Worm (Caenorhabditis elegans) whole organism, L1 larva: ENCODE data around the gene F15D4.6.

ENCODE experiments used
- C04F5.9 ChIP-seq: sonication (generic microtip); optimal IDR thresholded peaks from 2 replicates; lab custom pipeline; 2016; ENCODE audit warnings: missing genetic modification characterization, missing compliant biosample characterization
- C16A3.4 ChIP-seq: fragments of 150-350 bp; optimal IDR thresholded peaks from 2 replicates; lab custom pipeline; 2014; ENCODE audit warnings: missing biosample characterization, missing genetic modification characterization
- aha-1 ChIP-seq: fragments of 150-350 bp; optimal IDR thresholded peaks from 2 replicates; lab custom pipeline; 2014; ENCODE audit warnings: missing biosample characterization, missing genetic modification characterization
- blmp-1 ChIP-seq: fragments of 150-350 bp; optimal IDR thresholded peaks from 2 replicates; lab custom pipeline; 2014; ENCODE audit warnings: missing biosample characterization, missing genetic modification characterization
- ceh-63 ChIP-seq: fragments of 200-800 bp; sonication (Bioruptor generic); optimal IDR thresholded peaks from 2 replicates; lab custom pipeline; 2018; ENCODE audit warnings: mild to moderate bottlenecking, missing genetic modification characterization, missing compliant biosample characterization
- ceh-82 ChIP-seq, 3 experiments: fragments of 150-350 bp in 1 of 3; sonication (generic microtip) in 2 of 3; optimal IDR thresholded peaks; 2 replicates each; lab custom pipeline; 2014 to 2017; ENCODE audit warnings: missing biosample characterization in 3 of 3, missing genetic modification characterization in 3 of 3
- ceh-88 ChIP-seq: fragments of 200-800 bp; sonication (Bioruptor generic); IDR thresholded peaks from 2 replicates; pipeline ENCODE4 v1.3.6; 2022; ENCODE audit warnings: missing genetic modification characterization, missing compliant biosample characterization
- ceh-90 ChIP-seq: sonication (generic microtip); optimal IDR thresholded peaks from 2 replicates; lab custom pipeline; 2016; ENCODE audit warnings: missing genetic modification characterization, missing compliant biosample characterization
- dpl-1 ChIP-seq, 3 experiments: fragments of 150-350 bp in 2 of 3; sonication (generic microtip) in 1 of 3; optimal IDR thresholded peaks; 2 replicates each; lab custom pipeline; 2014 to 2017; ENCODE audit warnings: missing biosample characterization in 3 of 3, missing genetic modification characterization in 3 of 3, missing genetic modification reagents in 3 of 3
- efl-1 ChIP-seq, 4 experiments: fragments of 150-350 bp; optimal IDR thresholded peaks in 3 of 4; peaks in 1 of 4; 1 replicate in 1 of 4; 2 replicates in 3 of 4; lab custom pipeline; 2014; ENCODE audit warnings: missing biosample characterization in 2 of 4, missing genetic modification characterization in 2 of 4, missing genetic modification reagents in 2 of 4
- egl-13 ChIP-seq: sonication (generic microtip); optimal IDR thresholded peaks from 2 replicates; lab custom pipeline; 2016; ENCODE audit warnings: missing genotype, missing genetic modification reagents, missing genetic modification characterization, missing compliant biosample characterization
- egl-27 ChIP-seq, 2 experiments: fragments of 150-350 bp in 1 of 2; sonication (generic microtip); optimal IDR thresholded peaks; 3 replicates each; lab custom pipeline; 2017 to 2018; ENCODE audit warnings: missing biosample characterization in 2 of 2, missing genetic modification characterization in 2 of 2, missing genetic modification reagents in 2 of 2
- elt-2 ChIP-seq: sonication (generic microtip); optimal IDR thresholded peaks from 2 replicates; lab custom pipeline; 2016; ENCODE audit warnings: missing genetic modification characterization, mild to moderate bottlenecking, inconsistent platforms, missing compliant biosample characterization, missing genetic modification reagents
- elt-3 ChIP-seq, 6 experiments: fragments of 150-350 bp in 1 of 6; sonication (generic microtip); optimal IDR thresholded peaks; 2 replicates each; lab custom pipeline; 2017 to 2018; ENCODE audit warnings: missing biosample characterization in 6 of 6, missing genetic modification characterization in 6 of 6, inconsistent platforms in 1 of 6
- fkh-8 ChIP-seq: sonication (generic microtip); optimal IDR thresholded peaks from 2 replicates; lab custom pipeline; 2016; ENCODE audit warnings: mild to moderate bottlenecking, missing genetic modification characterization, missing compliant biosample characterization
- fos-1 ChIP-seq: fragments of 150-350 bp; optimal IDR thresholded peaks from 2 replicates; lab custom pipeline; 2014; ENCODE audit warnings: missing biosample characterization, missing genetic modification characterization
- hlh-17 ChIP-seq: fragments of 200-800 bp; sonication (Bioruptor generic); optimal IDR thresholded peaks from 2 replicates; lab custom pipeline; 2018; ENCODE audit warnings: missing genetic modification characterization, mild to moderate bottlenecking, missing compliant biosample characterization, moderate library complexity, borderline replicate concordance
- hlh-4 ChIP-seq: sonication (generic microtip); optimal IDR thresholded peaks from 2 replicates; lab custom pipeline; 2016; ENCODE audit warnings: mild to moderate bottlenecking, missing genetic modification characterization, missing compliant biosample characterization
- irx-1 ChIP-seq: sonication (generic microtip); optimal IDR thresholded peaks from 2 replicates; lab custom pipeline; 2016; ENCODE audit warnings: missing genetic modification characterization, missing compliant biosample characterization
- isw-1 ChIP-seq: fragments of 200-800 bp; sonication (Bioruptor generic); IDR thresholded peaks from 2 replicates; pipeline ENCODE4 v1.3.6; 2022; ENCODE audit warnings: missing genetic modification characterization, missing compliant biosample characterization
- jun-1 ChIP-seq: fragments of 150-350 bp; optimal IDR thresholded peaks from 2 replicates; lab custom pipeline; 2014; ENCODE audit warnings: missing biosample characterization, missing genetic modification reagents, missing genetic modification characterization
- lin-13 ChIP-seq: fragments of 150-350 bp; optimal IDR thresholded peaks from 2 replicates; lab custom pipeline; 2014; ENCODE audit warnings: missing biosample characterization, missing genetic modification reagents, missing genetic modification characterization
- lin-14 ChIP-seq: fragments of 200-800 bp; sonication (Bioruptor generic); optimal IDR thresholded peaks from 2 replicates; lab custom pipeline; 2018; ENCODE audit warnings: mild to moderate bottlenecking, missing genetic modification characterization, moderate library complexity, missing compliant biosample characterization
- lin-15B ChIP-seq: fragments of 150-350 bp; sonication (generic microtip); optimal IDR thresholded peaks from 3 replicates; lab custom pipeline; 2014; ENCODE audit warnings: missing biosample characterization, missing genetic modification characterization
- lsy-2 ChIP-seq, 2 experiments: fragments of 150-350 bp; optimal IDR thresholded peaks; 2 replicates each; lab custom pipeline; 2014; ENCODE audit warnings: missing biosample characterization in 2 of 2, missing genetic modification characterization in 2 of 2
- mdl-1 ChIP-seq, 2 experiments: fragments of 150-350 bp; optimal IDR thresholded peaks; 2 replicates each; lab custom pipeline; 2014 to 2017; ENCODE audit warnings: missing biosample characterization in 2 of 2, missing genetic modification characterization in 2 of 2, inconsistent platforms in 1 of 2
- nhr-11 ChIP-seq: fragments of 150-350 bp; optimal IDR thresholded peaks from 2 replicates; lab custom pipeline; 2014; ENCODE audit warnings: missing biosample characterization, missing genetic modification characterization
- nhr-237 ChIP-seq: fragments of 150-350 bp; optimal IDR thresholded peaks from 2 replicates; lab custom pipeline; 2014; ENCODE audit warnings: missing biosample characterization, missing genetic modification characterization
- nhr-85 ChIP-seq: sonication (generic microtip); peaks from one replicate; lab custom pipeline; 2016; ENCODE audit warnings: missing genetic modification characterization, inconsistent platforms, missing compliant biosample characterization
- pag-3 ChIP-seq: sonication (generic microtip); optimal IDR thresholded peaks from 2 replicates; lab custom pipeline; 2017; ENCODE audit warnings: missing genetic modification characterization, mild to moderate bottlenecking, missing compliant biosample characterization, antibody characterized with exemption, borderline replicate concordance; ENCODE audit not compliant: insufficient read depth
- pax-3 ChIP-seq: fragments of 200-800 bp; sonication (Bioruptor generic); optimal IDR thresholded peaks from 2 replicates; lab custom pipeline; 2018; ENCODE audit warnings: mild to moderate bottlenecking, missing genetic modification characterization, moderate library complexity, missing compliant biosample characterization
- pqm-1 ChIP-seq: sonication (generic microtip); optimal IDR thresholded peaks from 3 replicates; lab custom pipeline; 2017; ENCODE audit warnings: missing biosample characterization, missing genetic modification characterization
- rnt-1 ChIP-seq: sonication (generic microtip); optimal IDR thresholded peaks from 2 replicates; lab custom pipeline; 2016; ENCODE audit warnings: mild to moderate bottlenecking, missing genetic modification characterization, moderate library complexity, missing compliant biosample characterization
- snu-23 ChIP-seq: sonication (generic microtip); optimal IDR thresholded peaks from 2 replicates; lab custom pipeline; 2016; ENCODE audit warnings: missing genetic modification characterization, missing compliant biosample characterization
- sup-37 ChIP-seq: fragments of 200-800 bp; sonication (Bioruptor generic); optimal IDR thresholded peaks from 2 replicates; lab custom pipeline; 2018; ENCODE audit warnings: mild to moderate bottlenecking, missing genetic modification characterization, missing compliant biosample characterization
- tbx-2 ChIP-seq: sonication (generic microtip); optimal IDR thresholded peaks from 2 replicates; lab custom pipeline; 2016; ENCODE audit warnings: missing genetic modification characterization, missing compliant biosample characterization
- unc-130 ChIP-seq: fragments of 150-350 bp; optimal IDR thresholded peaks from 2 replicates; lab custom pipeline; 2017; ENCODE audit warnings: missing biosample characterization, missing genetic modification characterization, inconsistent platforms
- unc-86 ChIP-seq: sonication (generic microtip); optimal IDR thresholded peaks from 2 replicates; lab custom pipeline; 2016; ENCODE audit warnings: missing genetic modification characterization, missing compliant biosample characterization
- vab-15 ChIP-seq: sonication (generic microtip); optimal IDR thresholded peaks from 2 replicates; lab custom pipeline; 2017; ENCODE audit warnings: missing genotype, mild to moderate bottlenecking, missing genetic modification characterization, missing compliant biosample characterization
- zip-4 ChIP-seq: fragments of 200-800 bp; sonication (Bioruptor generic); optimal IDR thresholded peaks from 2 replicates; lab custom pipeline; 2018; ENCODE audit warnings: mild to moderate bottlenecking, missing genetic modification characterization, moderate library complexity, missing compliant biosample characterization
- ztf-4 ChIP-seq: fragments of 150-350 bp; optimal IDR thresholded peaks from 2 replicates; lab custom pipeline; 2014; ENCODE audit warnings: missing biosample characterization, missing genetic modification characterization

F15D4.6 gene

ce11 chrII:13243021-13243420 lies 6.0 kb upstream of the F15D4.6 start, which contains the start of gene F15D4.4:
F15D4.4 (minus strand) TSS chrII:13243121.
- TF ChIP-seq egl-27 (tag; optimal IDR thresholded peaks at IDR 0.05; lab: Kevin White, UChicago): no peak
- no peak for TF ChIP-seq lin-14 (GFP tag; lab: Kevin White, UChicago)
- TF ChIP-seq vab-15: no peak
- TF ChIP-seq rnt-1 (tag; lab: Kevin White, UChicago): no peak
- no peak for TF ChIP-seq unc-130 (tag; lab: Kevin White, UChicago)
- no peak for TF ChIP-seq lin-13 (GFP tag; lab: Kevin White, UChicago)
- no peak for TF ChIP-seq pag-3 (tag; lab: Kevin White, UChicago)
- TF ChIP-seq nhr-85 (tag; lab: Kevin White, UChicago): no peak
- no peak for TF ChIP-seq ztf-4 (tag; lab: Kevin White, UChicago)
- TF ChIP-seq dpl-1 (GFP tag; optimal IDR thresholded peaks at IDR 0.05; lab: Kevin White, UChicago): no peak

- no peak for TF ChIP-seq aha-1 (tag; lab: Kevin White, UChicago)
- no peak for TF ChIP-seq ceh-82 (tag; optimal IDR thresholded peaks at IDR 0.05; lab: Kevin White, UChicago)
- no peak for TF ChIP-seq C04F5.9
- TF ChIP-seq nhr-237 (tag; lab: Kevin White, UChicago): no peak
- no peak for TF ChIP-seq sup-37 (GFP tag; lab: Kevin White, UChicago)
- no peak for TF ChIP-seq irx-1
- TF ChIP-seq nhr-11 (tag; lab: Kevin White, UChicago): no peak
- no peak for TF ChIP-seq lin-15B (tag; lab: Kevin White, UChicago)
- no peak for TF ChIP-seq pqm-1 (tag; lab: Kevin White, UChicago)
- TF ChIP-seq pax-3 (tag; lab: Kevin White, UChicago): no peak
- TF ChIP-seq ceh-88: no peak
- no peak for TF ChIP-seq zip-4
- TF ChIP-seq egl-13 (tag; lab: Kevin White, UChicago): no peak
These were observed 3.9 kb upstream of the F15D4.6 start, which contains the start of gene F15D4.5 for ce11 chrII:13245076-13245475. F15D4.5 (plus strand) TSS chrII:13245376.

- no peak for TF ChIP-seq elt-3 (tag; optimal IDR thresholded peaks at IDR 0.05; lab: Kevin White, UChicago)
- TF ChIP-seq hlh-17 (GFP tag; lab: Kevin White, UChicago): no peak
- no peak for TF ChIP-seq ceh-63
- TF ChIP-seq jun-1 (tag; lab: Kevin White, UChicago): no peak
- TF ChIP-seq mdl-1 (tag; optimal IDR thresholded peaks at IDR 0.05; lab: Kevin White, UChicago): no peak
- TF ChIP-seq pqm-1 (tag; lab: Kevin White, UChicago): no peak
- TF ChIP-seq fkh-8 (tag; lab: Kevin White, UChicago): no peak
- TF ChIP-seq lsy-2 (tag; optimal IDR thresholded peaks at IDR 0.05; lab: Kevin White, UChicago): no peak
- no peak for TF ChIP-seq elt-2 (tag; lab: Kevin White, UChicago)
- TF ChIP-seq unc-86 (tag; lab: Kevin White, UChicago): no peak
- TF ChIP-seq rnt-1 (tag; lab: Kevin White, UChicago): no peak
- no peak for TF ChIP-seq snu-23 (GFP tag; lab: Kevin White, UChicago)
These were observed 6.3 kb downstream of the F15D4.6 start for ce11 chrII:13255291-13255690.

ce11 chrII:13260540-13260939 lies 11.6 kb downstream of the F15D4.6 start:
- TF ChIP-seq efl-1 (optimal IDR thresholded peaks at IDR 0.05; lab: Kevin White, UChicago) (no peak), efl-1 (GFP tag; optimal IDR thresholded peaks at IDR 0.05 in 1 of 2; lab: Kevin White, UChicago) (no peak), lin-13 (GFP tag; lab: Kevin White, UChicago) (no peak), ceh-88 (no peak), hlh-17 (GFP tag; lab: Kevin White, UChicago) (no peak), hlh-4 (tag; lab: Kevin White, UChicago) (no peak), ceh-90 (no peak), blmp-1 (no peak), C04F5.9 (no peak), tbx-2 (tag; lab: Kevin White, UChicago) (no peak), C16A3.4 (tag; lab: Kevin White, UChicago) (no peak), isw-1 (no peak), pqm-1 (tag; lab: Kevin White, UChicago) (no peak), fos-1 (tag; lab: Kevin White, UChicago) (no peak)
- TF ChIP-seq, all 84 proteins: peak for 0
